Worm (Caenorhabditis elegans) whole organism, L3 larva: ENCODE results near the gene srz-83.

ENCODE experiments used
- elt-1 ChIP-seq: fragments of 150-350 bp; optimal IDR thresholded peaks from 2 replicates; lab custom pipeline; 2014; ENCODE audit warnings: missing biosample characterization, missing genetic modification characterization
- elt-2 ChIP-seq: sonication (generic microtip); optimal IDR thresholded peaks from 2 replicates; lab custom pipeline; 2016; ENCODE audit warnings: missing genetic modification reagents, mild to moderate bottlenecking, missing genetic modification characterization, missing compliant biosample characterization
- fos-1 ChIP-seq: fragments of 150-350 bp; optimal IDR thresholded peaks from 2 replicates; lab custom pipeline; 2014; ENCODE audit warnings: missing biosample characterization, missing genetic modification characterization
- mml-1 ChIP-seq: fragments of 150-350 bp; sonication (generic microtip); optimal IDR thresholded peaks from 3 replicates; lab custom pipeline; 2014; ENCODE audit warnings: missing biosample characterization, missing genetic modification characterization
- nhr-23 ChIP-seq: fragments of 150-350 bp; optimal IDR thresholded peaks from 2 replicates; lab custom pipeline; 2014; ENCODE audit warnings: missing biosample characterization, missing genetic modification reagents, missing genetic modification characterization
- nhr-28 ChIP-seq: fragments of 150-350 bp; optimal IDR thresholded peaks from 2 replicates; lab custom pipeline; 2014; ENCODE audit warnings: missing biosample characterization, missing genetic modification characterization
- nhr-76 ChIP-seq: fragments of 150-350 bp; sonication (generic microtip); optimal IDR thresholded peaks from 5 replicates; lab custom pipeline; 2014; ENCODE audit warnings: missing biosample characterization, missing genetic modification characterization
- unc-39 ChIP-seq: sonication (generic microtip); optimal IDR thresholded peaks from 4 replicates; lab custom pipeline; 2017; ENCODE audit warnings: missing biosample characterization, missing genetic modification characterization
- zag-1 ChIP-seq: fragments of 150-350 bp; optimal IDR thresholded peaks from 2 replicates; lab custom pipeline; 2014; ENCODE audit warnings: missing biosample characterization, missing genetic modification characterization
- ztf-11 ChIP-seq: fragments of 150-350 bp; optimal IDR thresholded peaks from 2 replicates; lab custom pipeline; 2014; ENCODE audit warnings: missing biosample characterization, missing genetic modification characterization

ce11 chrIV:3526831-3527404 is 22.7 kb downstream of the srz-83 start, which contains the start of gene M57.2:
- no peak for TF ChIP-seq mml-1 (tag; lab: Kevin White, UChicago)
- no peak for TF ChIP-seq elt-2 (tag; lab: Kevin White, UChicago)
- no peak for TF ChIP-seq nhr-76 (tag; lab: Kevin White, UChicago)
- TF ChIP-seq zag-1 (tag; lab: Kevin White, UChicago): no peak
- TF ChIP-seq fos-1: no peak
- TF ChIP-seq nhr-28 (tag; lab: Kevin White, UChicago): no peak
- no peak for TF ChIP-seq ztf-11 (tag; lab: Kevin White, UChicago)
- TF ChIP-seq nhr-23 (tag; lab: Kevin White, UChicago): no peak
- no peak for TF ChIP-seq elt-1
- TF ChIP-seq unc-39 (tag; lab: Kevin White, UChicago): no peak
